Worm (Caenorhabditis elegans) whole organism, late embryonic: Measurements from ENCODE around the gene F13H10.3.

Source experiments
- C38D4.7 ChIP-seq: fragments of 200-800 bp; sonication (Bioruptor generic); optimal IDR thresholded peaks from 2 replicates; lab custom pipeline; 2018; ENCODE audit warnings: mild to moderate bottlenecking, missing genetic modification characterization, moderate library complexity, missing compliant biosample characterization
- K02D7.2 ChIP-seq: sonication (generic microtip); optimal IDR thresholded peaks from 2 replicates; lab custom pipeline; 2017; ENCODE audit warnings: mild to moderate bottlenecking, missing genetic modification characterization, missing compliant biosample characterization
- K09A11.1 ChIP-seq: sonication (generic microtip); optimal IDR thresholded peaks from 2 replicates; lab custom pipeline; 2017; ENCODE audit warnings: antibody characterized with exemption, mild to moderate bottlenecking, missing genetic modification characterization, missing compliant biosample characterization; ENCODE audit not compliant: insufficient read depth
- ahr-1 ChIP-seq: sonication (generic microtip); optimal IDR thresholded peaks from 2 replicates; lab custom pipeline; 2016; ENCODE audit warnings: missing genetic modification characterization, missing compliant biosample characterization
- ceh-14 ChIP-seq: sonication (generic microtip); optimal IDR thresholded peaks from 2 replicates; lab custom pipeline; 2016; ENCODE audit warnings: missing genotype, missing genetic modification characterization, missing compliant biosample characterization
- ceh-24 ChIP-seq: sonication (generic microtip); optimal IDR thresholded peaks from 2 replicates; lab custom pipeline; 2016; ENCODE audit warnings: mild to moderate bottlenecking, missing genetic modification characterization, missing compliant biosample characterization
- ceh-30 ChIP-seq: fragments of 150-350 bp; optimal IDR thresholded peaks from 2 replicates; lab custom pipeline; 2014; ENCODE audit warnings: missing biosample characterization, missing genetic modification characterization
- ceh-31 ChIP-seq: sonication (generic microtip); optimal IDR thresholded peaks from 2 replicates; lab custom pipeline; 2016; ENCODE audit warnings: missing genetic modification characterization, missing compliant biosample characterization
- ceh-48 ChIP-seq: sonication (generic microtip); optimal IDR thresholded peaks from 2 replicates; lab custom pipeline; 2016; ENCODE audit warnings: missing genetic modification characterization, inconsistent platforms, missing compliant biosample characterization
- ceh-6 ChIP-seq: fragments of 200-800 bp; sonication (Bioruptor generic); optimal IDR thresholded peaks from 2 replicates; lab custom pipeline; 2018; ENCODE audit warnings: mild to moderate bottlenecking, missing genetic modification characterization, missing compliant biosample characterization
- che-1 ChIP-seq: sonication (generic microtip); optimal IDR thresholded peaks from 2 replicates; lab custom pipeline; 2016; ENCODE audit warnings: mild to moderate bottlenecking, missing genetic modification characterization, missing compliant biosample characterization
- dmd-4 ChIP-seq: sonication (generic microtip); optimal IDR thresholded peaks from 2 replicates; lab custom pipeline; 2016; ENCODE audit warnings: borderline replicate concordance, missing genetic modification characterization, missing compliant biosample characterization
- dve-1 ChIP-seq: sonication (generic microtip); optimal IDR thresholded peaks from 2 replicates; lab custom pipeline; 2017; ENCODE audit warnings: antibody characterized with exemption, mild to moderate bottlenecking, missing genetic modification characterization, missing compliant biosample characterization
- elt-2 ChIP-seq: sonication (generic microtip); optimal IDR thresholded peaks from 2 replicates; lab custom pipeline; 2016; ENCODE audit warnings: missing genetic modification reagents, missing genetic modification characterization, missing compliant biosample characterization
- elt-4 ChIP-seq: sonication (generic microtip); optimal IDR thresholded peaks from 2 replicates; lab custom pipeline; 2016; ENCODE audit warnings: missing genetic modification characterization, missing compliant biosample characterization
- eyg-1 ChIP-seq: sonication (generic microtip); optimal IDR thresholded peaks from 2 replicates; lab custom pipeline; 2016; ENCODE audit warnings: missing genotype, missing genetic modification characterization, missing compliant biosample characterization
- fax-1 ChIP-seq: sonication (generic microtip); optimal IDR thresholded peaks from 2 replicates; lab custom pipeline; 2016; ENCODE audit warnings: missing genotype, missing genetic modification characterization, missing compliant biosample characterization
- fkh-10 ChIP-seq: fragments of 150-350 bp; optimal IDR thresholded peaks from 2 replicates; lab custom pipeline; 2014; ENCODE audit warnings: missing biosample characterization, missing genetic modification reagents, missing genetic modification characterization
- gmeb-2 ChIP-seq: sonication (generic microtip); optimal IDR thresholded peaks from 2 replicates; lab custom pipeline; 2016; ENCODE audit warnings: missing genetic modification characterization, inconsistent platforms, missing compliant biosample characterization
- hlh-15 ChIP-seq: sonication (generic microtip); optimal IDR thresholded peaks from 2 replicates; lab custom pipeline; 2016; ENCODE audit warnings: missing genetic modification characterization, missing compliant biosample characterization
- hlh-30 ChIP-seq: sonication (generic microtip); optimal IDR thresholded peaks from 2 replicates; lab custom pipeline; 2017; ENCODE audit warnings: antibody characterized with exemption, missing genetic modification characterization, missing compliant biosample characterization; ENCODE audit not compliant: insufficient read depth
- hlh-6 ChIP-seq: sonication (generic microtip); optimal IDR thresholded peaks from 2 replicates; lab custom pipeline; 2016; ENCODE audit warnings: missing genotype, missing genetic modification characterization, missing compliant biosample characterization
- hlh-8 ChIP-seq: sonication (generic microtip); optimal IDR thresholded peaks from 2 replicates; lab custom pipeline; 2016; ENCODE audit warnings: missing genotype, missing genetic modification characterization, missing compliant biosample characterization
- lin-11 ChIP-seq: fragments of 200-800 bp; sonication (Bioruptor generic); optimal IDR thresholded peaks from 2 replicates; lab custom pipeline; 2018; ENCODE audit warnings: mild to moderate bottlenecking, missing genetic modification characterization, missing compliant biosample characterization
- madf-2 ChIP-seq: sonication (generic microtip); optimal IDR thresholded peaks from 2 replicates; lab custom pipeline; 2017; ENCODE audit warnings: missing genetic modification characterization, missing compliant biosample characterization
- mec-3 ChIP-seq: sonication (generic microtip); optimal IDR thresholded peaks from 2 replicates; lab custom pipeline; 2016; ENCODE audit warnings: borderline replicate concordance, missing genetic modification characterization, missing compliant biosample characterization
- nfya-1 ChIP-seq: sonication (generic microtip); optimal IDR thresholded peaks from 2 replicates; lab custom pipeline; 2017; ENCODE audit warnings: missing genetic modification characterization, mild to moderate bottlenecking, missing compliant biosample characterization, antibody characterized with exemption, moderate library complexity
- nhr-11 ChIP-seq: fragments of 150-350 bp; optimal IDR thresholded peaks from 2 replicates; lab custom pipeline; 2014; ENCODE audit warnings: missing biosample characterization, missing genetic modification characterization
- nhr-232 ChIP-seq: sonication (generic microtip); optimal IDR thresholded peaks from 2 replicates; lab custom pipeline; 2016; ENCODE audit warnings: missing genetic modification characterization, missing compliant biosample characterization
- npax-4 ChIP-seq: sonication (generic microtip); optimal IDR thresholded peaks from 2 replicates; lab custom pipeline; 2016; ENCODE audit warnings: missing genetic modification characterization, missing compliant biosample characterization
- pha-2 ChIP-seq: sonication (generic microtip); optimal IDR thresholded peaks from 2 replicates; lab custom pipeline; 2017; ENCODE audit warnings: mild to moderate bottlenecking, missing genetic modification characterization, missing compliant biosample characterization
- pros-1 ChIP-seq: fragments of 150-350 bp; optimal IDR thresholded peaks from 2 replicates; lab custom pipeline; 2014; ENCODE audit warnings: missing biosample characterization, missing genetic modification reagents, missing genetic modification characterization
- ref-2 ChIP-seq: sonication (generic microtip); optimal IDR thresholded peaks from 2 replicates; lab custom pipeline; 2016; ENCODE audit warnings: missing genetic modification characterization, missing compliant biosample characterization
- rnt-1 ChIP-seq: sonication (generic microtip); optimal IDR thresholded peaks from 2 replicates; lab custom pipeline; 2016; ENCODE audit warnings: missing genetic modification characterization, missing compliant biosample characterization
- tbx-2 ChIP-seq: sonication (generic microtip); optimal IDR thresholded peaks from 2 replicates; lab custom pipeline; 2016; ENCODE audit warnings: missing genetic modification characterization, missing compliant biosample characterization
- unc-42 ChIP-seq: sonication (generic microtip); optimal IDR thresholded peaks from 2 replicates; lab custom pipeline; 2016; ENCODE audit warnings: missing genotype, missing genetic modification characterization, missing compliant biosample characterization
- unc-55 ChIP-seq: sonication (generic microtip); optimal IDR thresholded peaks from 2 replicates; lab custom pipeline; 2017; ENCODE audit warnings: missing biosample characterization, missing genetic modification reagents, missing genetic modification characterization
- unc-86 ChIP-seq: sonication (generic microtip); optimal IDR thresholded peaks from 2 replicates; lab custom pipeline; 2016; ENCODE audit warnings: missing genetic modification characterization, missing compliant biosample characterization

Gene F13H10.3

DNA sequence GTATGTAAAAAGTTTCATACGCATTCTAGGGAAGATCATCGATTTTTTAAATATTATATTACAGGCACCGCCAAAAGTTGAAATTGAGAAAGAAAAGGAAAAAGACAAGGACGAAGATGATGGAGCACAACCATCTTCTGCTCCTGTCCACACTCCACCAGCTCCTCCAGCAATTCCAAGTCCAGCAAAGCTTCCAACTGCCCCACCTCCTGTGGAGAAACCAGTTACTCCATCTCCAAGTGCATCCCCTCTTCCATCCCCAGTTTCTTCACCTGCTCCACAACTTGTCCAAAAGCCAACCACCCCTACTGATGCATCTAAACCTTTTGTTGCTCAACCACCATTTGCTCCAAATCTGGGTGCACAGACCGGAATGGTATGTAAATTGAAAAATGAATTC, 36.2 kb upstream of the F13H10.3 start:
- TF ChIP-seq dmd-4 (tag; lab: Kevin White, UChicago) (no peak), madf-2 (tag; lab: Kevin White, UChicago) (no peak), ceh-6 (GFP tag; lab: Kevin White, UChicago) (no peak), ceh-31 (no peak), lin-11 (no peak), hlh-30 (tag; lab: Kevin White, UChicago) (no peak), unc-55 (GFP tag; lab: Kevin White, UChicago) (no peak)

DNA sequence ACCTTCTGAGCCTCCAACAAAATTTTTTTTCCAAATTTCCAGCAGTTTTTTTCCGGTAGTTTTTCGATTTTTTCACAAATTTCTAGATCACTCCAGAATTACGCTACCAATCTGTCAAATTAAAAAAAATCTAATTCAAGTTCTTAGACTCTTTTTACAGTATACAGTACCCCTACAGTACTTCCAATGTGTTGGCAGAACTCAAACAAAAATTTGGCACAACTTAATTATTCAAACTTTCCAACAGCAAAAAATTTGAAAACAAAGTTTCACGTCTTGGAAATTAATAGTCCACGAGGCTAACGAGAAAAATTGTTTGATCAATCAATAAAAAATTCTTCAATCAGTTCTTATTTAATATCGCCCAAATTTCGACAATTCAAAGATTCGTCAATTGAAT, 34.1 kb upstream of the F13H10.3 start, which contains the start of gene F36H1.3:
Gene F36H1.3 (plus strand): TSS at position 323 of the 400 bp plus-strand sequence.
- no peak for TF ChIP-seq ceh-24 (tag; lab: Kevin White, UChicago)
- no peak for TF ChIP-seq pha-2
- no peak for TF ChIP-seq ahr-1 (tag; lab: Kevin White, UChicago)
- no peak for TF ChIP-seq unc-86
- TF ChIP-seq hlh-8 (tag; lab: Kevin White, UChicago): no peak
- no peak for TF ChIP-seq nhr-11
- TF ChIP-seq ceh-48 (tag; lab: Kevin White, UChicago): no peak
- TF ChIP-seq ceh-14: no peak
- TF ChIP-seq hlh-6 (tag; lab: Kevin White, UChicago): no peak
- no peak for TF ChIP-seq pros-1
- no peak for TF ChIP-seq fkh-10

DNA sequence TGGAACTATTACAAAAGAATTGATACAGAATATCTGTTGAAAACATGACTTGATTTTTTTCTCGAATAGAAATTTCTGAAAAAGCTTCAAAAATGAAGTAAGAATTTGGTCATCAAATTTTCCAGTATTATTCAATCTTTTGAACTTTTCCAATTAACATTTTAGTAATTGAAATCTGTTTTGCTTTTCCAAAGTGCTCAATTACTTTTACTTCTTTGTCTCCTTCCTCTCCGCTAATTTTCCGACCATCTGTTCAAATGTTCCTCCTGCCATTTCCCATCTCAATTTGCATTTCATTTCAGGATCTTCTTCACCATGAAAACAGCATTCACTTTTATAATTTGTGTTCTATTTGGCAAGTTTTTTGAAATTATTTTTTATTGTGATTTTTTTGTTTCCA, 33.1 kb upstream of the F13H10.3 start, which contains the start of gene F36H1.11:
Gene F36H1.11 (plus strand): TSS at position 301 of the 400 bp plus-strand sequence.
- TF ChIP-seq ceh-14 (no peak), nhr-232 (tag; lab: Kevin White, UChicago) (no peak), unc-55 (GFP tag; lab: Kevin White, UChicago) (no peak), K02D7.2 (tag; lab: Kevin White, UChicago) (no peak), mec-3 (tag; lab: Kevin White, UChicago) (no peak), unc-42 (tag; lab: Kevin White, UChicago) (peak; percentile 44), elt-4 (tag; lab: Kevin White, UChicago) (no peak)

DNA sequence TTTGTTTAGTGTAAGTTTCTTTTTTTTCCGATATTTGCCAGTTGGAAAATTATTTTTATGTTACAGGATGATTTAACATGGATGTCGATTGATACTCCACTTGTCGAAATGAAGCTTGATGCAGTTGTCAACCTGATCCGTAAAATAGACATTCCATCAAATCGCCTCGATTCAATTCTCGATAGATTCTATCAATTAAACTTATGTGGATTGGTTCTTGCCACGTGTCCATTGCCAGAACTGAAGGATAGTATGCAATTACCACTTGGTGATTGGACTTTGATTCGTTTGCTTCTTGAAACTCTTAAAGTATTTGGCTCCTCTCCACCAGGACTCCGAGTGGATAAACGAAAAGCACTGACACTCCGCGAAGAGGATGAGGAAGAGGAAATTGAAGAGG, 28.6 kb upstream of the F13H10.3 start:
- TF ChIP-seq fax-1 (tag; lab: Kevin White, UChicago) (no peak), eyg-1 (tag; lab: Kevin White, UChicago) (no peak), K02D7.2 (tag; lab: Kevin White, UChicago) (no peak), unc-55 (GFP tag; lab: Kevin White, UChicago) (no peak), hlh-8 (tag; lab: Kevin White, UChicago) (no peak), hlh-15 (tag; lab: Kevin White, UChicago) (no peak), dve-1 (tag; lab: Kevin White, UChicago) (no peak), che-1 (no peak), elt-2 (tag; lab: Kevin White, UChicago) (no peak), nhr-11 (no peak), ceh-30 (tag; lab: Kevin White, UChicago) (no peak), rnt-1 (tag; lab: Kevin White, UChicago) (no peak), unc-86 (no peak), npax-4 (tag; lab: Kevin White, UChicago) (no peak), dmd-4 (tag; lab: Kevin White, UChicago) (no peak), K09A11.1 (tag; lab: Kevin White, UChicago) (no peak)
- TF ChIP-seq, all 69 proteins: peak for 0

DNA sequence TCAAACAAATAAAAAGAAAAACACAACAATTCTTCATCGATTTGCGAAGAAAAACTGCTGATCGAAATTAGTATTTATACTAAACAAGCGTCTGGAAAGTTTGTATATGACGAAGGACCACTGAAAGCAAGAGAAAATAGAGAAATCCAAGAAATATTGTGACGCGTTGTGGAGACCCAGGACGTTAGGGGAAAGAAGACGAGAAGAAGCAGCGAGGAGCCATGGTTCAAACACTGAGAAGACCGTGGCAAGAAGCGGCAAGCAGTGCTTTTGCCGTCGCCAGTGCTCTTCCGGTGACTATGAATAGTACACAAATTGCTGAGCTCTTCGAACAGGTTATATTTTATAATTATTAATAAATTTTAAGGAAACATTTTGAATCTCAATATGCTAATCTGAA, 22.9 kb upstream of the F13H10.3 start:
- TF ChIP-seq hlh-15 (tag; lab: Kevin White, UChicago): no peak
- no peak for TF ChIP-seq ceh-24 (tag; lab: Kevin White, UChicago)
- TF ChIP-seq ahr-1 (tag; lab: Kevin White, UChicago): no peak
- peak; percentile 6 for TF ChIP-seq tbx-2
- no peak for TF ChIP-seq ref-2 (tag; lab: Kevin White, UChicago)
- peak; percentile 17 for TF ChIP-seq nfya-1 (tag; lab: Kevin White, UChicago)
- no peak for TF ChIP-seq gmeb-2 (tag; lab: Kevin White, UChicago)
- TF ChIP-seq C38D4.7 (GFP tag; lab: Kevin White, UChicago): no peak
